Worm (Caenorhabditis elegans) whole organism, young adult: ENCODE measurements around the gene Y51H7C.8.
A peak's percentile ranks its signal among the peaks of the same experiment; 100 is the strongest.

Experiments used
- B0336.3 ChIP-seq: fragments of 200-800 bp; sonication (Bioruptor generic); IDR thresholded peaks from 2 replicates; pipeline ENCODE4 v1.3.6; 2022; ENCODE audit warnings: missing genetic modification characterization, missing compliant biosample characterization
- F33H1.4 ChIP-seq: fragments of 200-800 bp; sonication (Bioruptor generic); IDR thresholded peaks from 2 replicates; pipeline ENCODE4 v1.3.6; 2022; ENCODE audit warnings: missing genetic modification reagents, missing genetic modification characterization, missing compliant biosample characterization
- F37B4.10 ChIP-seq: fragments of 200-800 bp; sonication (Bioruptor generic); IDR thresholded peaks from 2 replicates; pipeline ENCODE4 v1.3.6; 2022; ENCODE audit warnings: missing genetic modification characterization, missing compliant biosample characterization
- F39B2.1 ChIP-seq: fragments of 200-800 bp; sonication (Bioruptor generic); IDR thresholded peaks from 2 replicates; pipeline ENCODE4 v1.3.6; 2022; ENCODE audit warnings: missing genetic modification reagents, missing genetic modification characterization, missing compliant biosample characterization
- F49E8.2 ChIP-seq: sonication (generic microtip); optimal IDR thresholded peaks from 3 replicates; lab custom pipeline; 2017; ENCODE audit warnings: missing genetic modification characterization, mild to moderate bottlenecking, missing compliant biosample characterization, antibody characterized with exemption, moderate library complexity; ENCODE audit not compliant: insufficient read depth
- K12H6.12 ChIP-seq: fragments of 200-800 bp; sonication (Bioruptor generic); optimal IDR thresholded peaks from 2 replicates; lab custom pipeline; 2018; ENCODE audit warnings: mild to moderate bottlenecking, missing genetic modification characterization, missing compliant biosample characterization
- akir-1 ChIP-seq: fragments of 200-800 bp; sonication (Bioruptor generic); optimal IDR thresholded peaks from 2 replicates; lab custom pipeline; 2018; ENCODE audit warnings: mild to moderate bottlenecking, missing genetic modification characterization, moderate library complexity, missing compliant biosample characterization
- atf-7 ChIP-seq: sonication (generic microtip); optimal IDR thresholded peaks from 2 replicates; lab custom pipeline; 2017; ENCODE audit warnings: mild to moderate bottlenecking, missing genetic modification characterization, missing compliant biosample characterization
- attf-5 ChIP-seq: fragments of 200-800 bp; sonication (Bioruptor generic); optimal IDR thresholded peaks from 2 replicates; lab custom pipeline; 2018; ENCODE audit warnings: mild to moderate bottlenecking, missing genetic modification characterization, missing compliant biosample characterization
- bed-1 ChIP-seq: fragments of 200-800 bp; sonication (Bioruptor generic); IDR thresholded peaks from 2 replicates; pipeline ENCODE4 v1.3.6; 2022; ENCODE audit warnings: missing genetic modification reagents, missing genetic modification characterization, missing compliant biosample characterization
- bed-2 ChIP-seq: fragments of 200-800 bp; sonication (Bioruptor generic); IDR thresholded peaks from 2 replicates; pipeline ENCODE4 v1.3.6; 2022; ENCODE audit warnings: missing genetic modification reagents, missing genetic modification characterization, missing compliant biosample characterization
- ccch-3 ChIP-seq: fragments of 200-800 bp; sonication (Bioruptor generic); optimal IDR thresholded peaks from 2 replicates; lab custom pipeline; 2018; ENCODE audit warnings: mild to moderate bottlenecking, missing genetic modification characterization, missing compliant biosample characterization
- cebp-1 ChIP-seq, 2 experiments: fragments of 200-800 bp in 1 of 2; sonication (Bioruptor generic) in 1 of 2; sonication (generic microtip) in 1 of 2; IDR thresholded peaks in 1 of 2; optimal IDR thresholded peaks in 1 of 2; 2 replicates each; pipeline versions ENCODE4 v1.3.6 to Lab custom; 2017 to 2022; ENCODE audit warnings: missing compliant biosample characterization in 2 of 2, missing genetic modification characterization in 2 of 2, mild to moderate bottlenecking in 1 of 2, missing genetic modification reagents in 1 of 2, moderate library complexity in 1 of 2
- ceh-100 ChIP-seq: fragments of 200-800 bp; sonication (Bioruptor generic); IDR thresholded peaks from 2 replicates; pipeline ENCODE4 v1.3.6; 2022; ENCODE audit warnings: missing genetic modification reagents, missing genetic modification characterization, missing compliant biosample characterization
- ceh-79 ChIP-seq: sonication (generic microtip); optimal IDR thresholded peaks from 2 replicates; lab custom pipeline; 2017; ENCODE audit warnings: mild to moderate bottlenecking, missing genetic modification characterization, missing compliant biosample characterization
- dox-1 ChIP-seq: fragments of 200-800 bp; sonication (Bioruptor generic); IDR thresholded peaks from 2 replicates; pipeline ENCODE4 v1.3.6; 2022; ENCODE audit warnings: missing genetic modification reagents, missing genetic modification characterization, missing compliant biosample characterization
- dpl-1 ChIP-seq: fragments of 150-350 bp; optimal IDR thresholded peaks from 2 replicates; lab custom pipeline; 2014; ENCODE audit warnings: missing biosample characterization, missing genetic modification reagents, missing genetic modification characterization
- efl-1 ChIP-seq: fragments of 150-350 bp; optimal IDR thresholded peaks from 2 replicates; lab custom pipeline; 2014; ENCODE audit warnings: missing biosample characterization, missing genetic modification reagents, missing genetic modification characterization
- egl-44 ChIP-seq: fragments of 200-800 bp; sonication (Bioruptor generic); IDR thresholded peaks from 2 replicates; pipeline ENCODE4 v1.3.6; 2022; ENCODE audit warnings: missing genetic modification reagents, missing genetic modification characterization, missing compliant biosample characterization
- fkh-3 ChIP-seq: sonication (generic microtip); optimal IDR thresholded peaks from 2 replicates; lab custom pipeline; 2016; ENCODE audit warnings: mild to moderate bottlenecking, missing genetic modification characterization, missing compliant biosample characterization
- gei-17 ChIP-seq: fragments of 200-800 bp; sonication (Bioruptor generic); optimal IDR thresholded peaks from 2 replicates; lab custom pipeline; 2018; ENCODE audit warnings: mild to moderate bottlenecking, missing genetic modification characterization, missing compliant biosample characterization
- him-1 ChIP-seq: sonication (generic microtip); optimal IDR thresholded peaks from 2 replicates; lab custom pipeline; 2016; ENCODE audit warnings: missing genotype, missing genetic modification reagents, missing genetic modification characterization, missing compliant biosample characterization
- lin-40 ChIP-seq: sonication (generic microtip); optimal IDR thresholded peaks from 2 replicates; lab custom pipeline; 2016; ENCODE audit warnings: missing genetic modification characterization, mild to moderate bottlenecking, missing compliant biosample characterization, missing genotype, missing genetic modification reagents
- lin-54 ChIP-seq: fragments of 200-800 bp; sonication (Bioruptor generic); optimal IDR thresholded peaks from 2 replicates; lab custom pipeline; 2018; ENCODE audit warnings: mild to moderate bottlenecking, missing genetic modification characterization, missing compliant biosample characterization
- lsl-1 ChIP-seq: fragments of 200-800 bp; sonication (Bioruptor generic); optimal IDR thresholded peaks from 2 replicates; lab custom pipeline; 2018; ENCODE audit warnings: mild to moderate bottlenecking, missing genetic modification characterization, moderate library complexity, missing compliant biosample characterization
- mcd-1 ChIP-seq: fragments of 200-800 bp; sonication (Bioruptor generic); IDR thresholded peaks from 2 replicates; pipeline ENCODE4 v1.3.6; 2022; ENCODE audit warnings: missing genetic modification reagents, missing genetic modification characterization, missing compliant biosample characterization
- nfya-2 ChIP-seq: fragments of 200-800 bp; sonication (Bioruptor generic); IDR thresholded peaks from 2 replicates; pipeline ENCODE4 v1.3.6; 2022; ENCODE audit warnings: missing genetic modification reagents, missing genetic modification characterization, missing compliant biosample characterization
- nfyb-1 ChIP-seq: fragments of 200-800 bp; sonication (Bioruptor generic); IDR thresholded peaks from 2 replicates; pipeline ENCODE4 v1.3.6; 2022; ENCODE audit warnings: missing genetic modification reagents, missing genetic modification characterization, missing compliant biosample characterization
- nhr-179 ChIP-seq: sonication (generic microtip); optimal IDR thresholded peaks from 2 replicates; lab custom pipeline; 2016; ENCODE audit warnings: mild to moderate bottlenecking, missing genetic modification characterization, missing compliant biosample characterization
- nhr-27 ChIP-seq: fragments of 200-800 bp; sonication (Bioruptor generic); optimal IDR thresholded peaks from 2 replicates; lab custom pipeline; 2018; ENCODE audit warnings: mild to moderate bottlenecking, missing genetic modification characterization, moderate library complexity, missing compliant biosample characterization
- nhr-90 ChIP-seq: sonication (generic microtip); optimal IDR thresholded peaks from 2 replicates; lab custom pipeline; 2016; ENCODE audit warnings: missing genotype, mild to moderate bottlenecking, missing genetic modification characterization, missing compliant biosample characterization
- rec-8 ChIP-seq, 2 experiments: sonication (generic microtip); optimal IDR thresholded peaks; 2 replicates each; lab custom pipeline; 2016; ENCODE audit warnings: mild to moderate bottlenecking in 2 of 2, missing genetic modification characterization in 2 of 2, missing genetic modification reagents in 2 of 2, missing genotype in 2 of 2, missing biosample characterization in 1 of 2, missing compliant biosample characterization in 1 of 2, moderate library complexity in 1 of 2
- tbx-9 ChIP-seq: sonication (generic microtip); optimal IDR thresholded peaks from 2 replicates; lab custom pipeline; 2016; ENCODE audit warnings: borderline replicate concordance, missing genetic modification characterization, inconsistent platforms, missing compliant biosample characterization
- unc-130 ChIP-seq: sonication (generic microtip); optimal IDR thresholded peaks from 2 replicates; lab custom pipeline; 2016; ENCODE audit warnings: missing genetic modification reagents, missing genetic modification characterization, missing compliant biosample characterization
- zfh-2 ChIP-seq: fragments of 200-800 bp; sonication (Bioruptor generic); conservative IDR thresholded peaks from 2 replicates; pipeline ENCODE4 v1.3.6; 2022; ENCODE audit warnings: missing genetic modification reagents, missing genetic modification characterization, missing compliant biosample characterization

Y51H7C.8 gene

DNA sequence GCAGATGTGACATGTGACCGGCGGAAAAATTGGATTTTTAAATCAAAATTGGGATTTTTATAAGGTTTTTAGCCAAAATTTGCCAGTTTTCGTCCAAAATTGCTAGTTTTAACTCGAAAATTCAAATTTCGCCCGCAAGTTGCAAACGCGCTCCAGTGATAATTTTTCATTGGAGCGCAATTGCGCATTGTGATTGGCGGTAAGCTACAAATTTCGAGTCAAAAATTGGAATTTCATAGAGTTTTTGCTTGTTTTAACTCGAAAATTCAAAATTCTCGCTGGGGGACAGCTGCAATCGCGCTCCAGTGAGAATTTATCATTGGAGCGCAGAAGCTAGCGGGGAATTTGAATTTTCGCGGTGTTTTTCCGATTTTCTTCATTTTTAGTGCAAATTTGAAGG is 32.3 kb upstream of the Y51H7C.8 start:
- TF ChIP-seq efl-1 (GFP tag; lab: Kevin White, UChicago) (peak; percentile 33), dpl-1 (GFP tag; lab: Kevin White, UChicago) (no peak), egl-44 (GFP tag; lab: Robert Waterston, UW) (no peak), akir-1 (no peak), ceh-79 (tag; lab: Kevin White, UChicago) (no peak), nfya-2 (GFP tag; lab: Robert Waterston, UW) (no peak), ceh-100 (GFP tag; lab: Robert Waterston, UW) (no peak), F39B2.1 (GFP tag; lab: Robert Waterston, UW) (no peak), F37B4.10 (GFP tag; lab: Robert Waterston, UW) (no peak), lsl-1 (GFP tag; lab: Kevin White, UChicago) (peak; percentile 46), nhr-179 (no peak), F33H1.4 (GFP tag; lab: Robert Waterston, UW) (no peak), ccch-3 (no peak), F49E8.2 (tag; lab: Kevin White, UChicago) (peak; percentile 26), tbx-9 (tag; lab: Kevin White, UChicago) (no peak), nhr-90 (no peak), unc-130 (no peak), mcd-1 (GFP tag; lab: Robert Waterston, UW) (peak; percentile 83), cebp-1 (GFP tag; IDR thresholded peaks at IDR 0.05; lab: Robert Waterston, UW) (no peak), cebp-1 (tag; optimal IDR thresholded peaks at IDR 0.05; lab: Kevin White, UChicago) (no peak), lin-54 (GFP tag; lab: Kevin White, UChicago) (peak; percentile 57)

DNA sequence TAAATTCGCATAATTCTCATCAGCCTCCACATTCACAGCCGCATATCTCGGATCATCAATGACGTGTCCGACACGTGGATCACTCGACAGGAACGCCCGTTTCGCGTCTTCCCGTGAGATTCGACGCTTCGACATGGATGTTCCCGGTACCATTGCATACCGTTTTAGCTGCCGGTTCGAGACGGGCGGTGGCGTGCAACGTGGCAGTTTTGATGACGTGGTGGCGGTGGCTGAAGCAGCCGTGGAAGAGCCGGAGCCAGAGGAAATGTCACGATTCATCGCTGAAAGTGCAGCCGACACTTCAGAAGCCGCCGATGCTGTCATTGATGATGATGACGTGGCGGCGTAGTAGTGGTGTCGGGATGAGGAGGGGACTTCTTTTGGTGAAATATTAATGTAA is 30.0 kb upstream of the Y51H7C.8 start:
- peak; percentile 70 for TF ChIP-seq zfh-2 (GFP tag; lab: Robert Waterston, UW)
- TF ChIP-seq rec-8 (tag; optimal IDR thresholded peaks at IDR 0.05; lab: Kevin White, UChicago), result no peak

- TF ChIP-seq nhr-27 (tag; lab: Kevin White, UChicago) (no peak), K12H6.12 (tag; lab: Kevin White, UChicago) (no peak), him-1 (no peak), bed-2 (GFP tag; lab: Robert Waterston, UW) (no peak), bed-1 (GFP tag; lab: Robert Waterston, UW) (no peak), nhr-179 (no peak), attf-5 (no peak), fkh-3 (tag; lab: Kevin White, UChicago) (no peak), lin-40 (no peak), atf-7 (tag; lab: Kevin White, UChicago) (no peak), gei-17 (GFP tag; lab: Kevin White, UChicago) (no peak)
- TF ChIP-seq, all 124 proteins: peak for 0
Observed at ce11 chrII:1372138-1372537, 29.4 kb upstream of the Y51H7C.8 start.

- TF ChIP-seq B0336.3 (GFP tag; lab: Robert Waterston, UW) (no peak), nfyb-1 (GFP tag; lab: Robert Waterston, UW) (peak; percentile 83), dox-1 (no peak), nfya-2 (GFP tag; lab: Robert Waterston, UW) (no peak), him-1 (no peak)
Observed at ce11 chrII:1372966-1373365, 28.6 kb upstream of the Y51H7C.8 start.
